Worm (Caenorhabditis elegans): ENCODE data around the gene F09E5.12.

The F09E5.12 gene

DNA sequence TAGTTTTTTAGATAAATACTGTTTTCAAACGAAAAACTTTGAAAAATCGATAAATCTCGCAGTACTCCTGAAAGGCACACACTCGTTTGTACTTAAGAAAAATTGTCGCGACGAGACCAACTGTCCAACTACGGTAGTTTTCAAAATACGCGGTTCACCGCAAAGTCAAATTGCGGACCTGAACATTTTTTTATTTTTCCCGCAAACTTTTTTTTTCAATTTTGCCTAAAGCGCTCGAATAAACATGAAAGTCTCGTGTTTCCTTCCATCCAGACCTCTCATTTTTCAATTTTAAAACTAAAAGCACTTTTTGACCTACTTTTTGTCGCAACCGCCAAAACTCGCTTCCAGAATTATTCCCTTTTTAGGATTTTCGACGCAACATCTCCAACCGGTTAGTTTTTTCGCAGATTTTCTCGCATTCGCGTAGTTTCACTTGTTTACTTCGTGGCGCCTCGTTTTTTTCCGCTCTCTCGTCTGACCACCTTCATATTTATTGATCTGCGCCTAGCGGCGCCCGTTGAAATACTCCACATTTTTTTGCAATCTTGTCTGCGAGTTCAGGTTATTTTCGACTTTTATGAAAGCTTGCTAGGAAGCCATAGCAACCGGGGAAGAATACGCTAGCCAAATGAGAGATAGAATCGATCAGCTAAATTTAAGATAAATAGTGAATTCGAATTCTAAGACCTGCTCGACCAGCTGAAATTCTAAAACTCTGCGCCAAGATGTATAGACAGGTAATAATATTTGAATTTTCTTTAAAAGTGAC is 7.1 kb upstream of the F09E5.12 start, which contains the start of gene prdx-2:
Gene prdx-2, plus strand, starts transcription at position 729 of the 772 bp plus-strand sequence.
- TF ChIP-seq cog-1 (tag; optimal IDR thresholded peaks at IDR 0.05) = no peak
- TF ChIP-seq ref-1 (GFP tag; conservative IDR thresholded peaks at IDR 0.05) = no peak
- TF ChIP-seq T22C8.4 (GFP tag; IDR thresholded peaks at IDR 0.05) = no peak
- TF ChIP-seq tab-1 (GFP tag; IDR thresholded peaks at IDR 0.05) = no peak

ce11 chrII:5374967-5375366 is 4.4 kb upstream of the F09E5.12 start, which contains the start of gene algn-2:
algn-2 (plus strand) TSS chrII:5375267.
- TF ChIP-seq tab-1 (GFP tag; IDR thresholded peaks at IDR 0.05) = no peak
- no peak for TF ChIP-seq cog-1 (tag; optimal IDR thresholded peaks at IDR 0.05)
- no peak for TF ChIP-seq med-1 (GFP tag; optimal IDR thresholded peaks at IDR 0.05; ENCODE audit: insufficient read depth)
- TF ChIP-seq T22C8.4 (GFP tag; IDR thresholded peaks at IDR 0.05) = no peak
- no peak for TF ChIP-seq flt-1 (GFP tag; IDR thresholded peaks at IDR 0.05)

DNA sequence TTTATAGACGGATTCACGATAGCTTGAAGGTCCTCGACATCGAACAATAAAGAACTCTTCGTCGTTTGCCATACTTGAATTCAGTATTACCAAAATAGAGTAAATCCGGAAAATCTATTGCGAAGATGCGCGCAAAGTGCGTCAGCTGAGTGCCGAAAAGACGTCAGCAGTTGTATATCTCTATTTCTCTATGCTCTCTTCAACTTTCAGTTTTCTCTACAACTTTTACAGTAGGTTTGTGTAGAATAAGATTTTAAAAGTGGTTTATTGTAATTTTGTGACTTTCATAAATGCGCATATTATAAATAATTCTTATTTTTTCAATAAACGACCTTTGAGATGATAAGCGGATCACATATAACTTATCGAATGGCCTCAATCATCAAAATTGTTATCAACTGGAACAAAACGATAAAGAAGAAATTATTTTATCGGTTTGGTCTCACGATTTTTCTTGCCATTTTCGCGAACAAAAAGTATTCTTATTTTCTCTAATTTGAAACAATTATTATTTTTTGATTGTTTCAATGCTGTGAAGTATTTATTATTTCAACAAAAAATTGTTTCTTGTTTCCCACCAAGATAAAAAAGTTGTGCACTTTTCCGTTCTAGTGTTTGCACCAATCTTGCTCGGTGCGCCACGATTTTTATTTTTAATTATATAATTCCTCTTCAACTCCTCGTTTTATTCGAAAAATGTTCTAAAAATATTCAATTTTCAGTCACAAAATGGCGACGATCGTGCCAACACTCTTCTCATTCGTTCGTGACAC is 2.9 kb upstream of the F09E5.12 start, which contains the start of the genes agt-2 and F09E5.3:
Gene agt-2, minus strand, starts transcription at position 553 of the 773 bp plus-strand sequence.
Gene F09E5.3, plus strand, starts transcription at position 723 of the 773 bp plus-strand sequence.
- TF ChIP-seq cog-1 (tag; optimal IDR thresholded peaks at IDR 0.05) (peak; percentile 47), ztf-23 (GFP tag; IDR thresholded peaks at IDR 0.05) (peak; percentile 62; the same call in 1 of the 2 replicates), tab-1 (GFP tag; IDR thresholded peaks at IDR 0.05) (no peak), klf-2 (GFP tag; conservative IDR thresholded peaks at IDR 0.05) (no peak), flt-1 (GFP tag; IDR thresholded peaks at IDR 0.05) (peak; percentile 71), ztf-29 (GFP tag; IDR thresholded peaks at IDR 0.05) (0 out of 2 replicates have a peak, but pooled peaks have one; percentile 27), med-1 (GFP tag; optimal IDR thresholded peaks at IDR 0.05; ENCODE audit: insufficient read depth) (no peak), ref-1 (GFP tag; conservative IDR thresholded peaks at IDR 0.05) (no peak), T22C8.4 (GFP tag; IDR thresholded peaks at IDR 0.05) (no peak)

ce11 chrII:5365645-5366044 is 4.9 kb downstream of the F09E5.12 start, which contains the start of gene F09E5.16:
F09E5.16 (minus strand) TSS chrII:5365745.
- no peak for TF ChIP-seq flt-1 (GFP tag; IDR thresholded peaks at IDR 0.05)
- TF ChIP-seq ref-1 (GFP tag; conservative IDR thresholded peaks at IDR 0.05) = no peak
- TF ChIP-seq ztf-23 (GFP tag; IDR thresholded peaks at IDR 0.05) = no peak
- no peak for TF ChIP-seq T22C8.4 (GFP tag; IDR thresholded peaks at IDR 0.05)
- no peak for TF ChIP-seq klf-2 (GFP tag; conservative IDR thresholded peaks at IDR 0.05)
- no peak for TF ChIP-seq ztf-29 (GFP tag; IDR thresholded peaks at IDR 0.05)
- TF ChIP-seq med-1 (GFP tag; optimal IDR thresholded peaks at IDR 0.05; ENCODE audit: insufficient read depth) = no peak
- TF ChIP-seq cog-1 (tag; optimal IDR thresholded peaks at IDR 0.05) = no peak
- no peak for TF ChIP-seq tab-1 (GFP tag; IDR thresholded peaks at IDR 0.05)

DNA sequence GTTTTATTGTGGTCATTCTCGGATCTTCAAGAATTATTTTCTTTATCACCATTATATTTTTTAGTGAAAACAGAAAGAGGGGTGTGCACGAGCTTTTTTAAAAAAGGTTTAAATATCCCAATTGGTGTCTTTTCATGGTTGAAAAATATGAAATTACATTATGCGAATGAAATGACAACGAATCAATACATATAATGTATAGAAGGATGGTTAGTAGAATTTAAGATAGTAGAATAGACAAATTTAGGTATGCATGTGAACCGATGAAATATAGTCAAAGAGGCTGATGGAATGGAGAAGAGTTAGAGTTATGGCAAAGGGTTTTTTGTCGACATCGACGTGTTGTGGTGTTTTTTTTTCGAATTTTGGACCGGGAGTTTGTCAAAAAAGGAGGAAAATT is 6.0 kb downstream of the F09E5.12 start:
- TF ChIP-seq cog-1 (tag; optimal IDR thresholded peaks at IDR 0.05) (no peak), T22C8.4 (GFP tag; IDR thresholded peaks at IDR 0.05) (no peak), ref-1 (GFP tag; conservative IDR thresholded peaks at IDR 0.05) (no peak), ztf-23 (GFP tag; IDR thresholded peaks at IDR 0.05) (no peak), ztf-29 (GFP tag; IDR thresholded peaks at IDR 0.05) (no peak), flt-1 (GFP tag; IDR thresholded peaks at IDR 0.05) (no peak), klf-2 (GFP tag; conservative IDR thresholded peaks at IDR 0.05) (no peak), med-1 (GFP tag; optimal IDR thresholded peaks at IDR 0.05; ENCODE audit: insufficient read depth) (no peak)

ce11 chrII:5359252-5359651 is 11.3 kb downstream of the F09E5.12 start, which contains the start of gene sec-6:
sec-6 (plus strand) TSS chrII:5359552.
- TF ChIP-seq ztf-23 (GFP tag; IDR thresholded peaks at IDR 0.05) (no peak), T22C8.4 (GFP tag; IDR thresholded peaks at IDR 0.05) (no peak), ztf-29 (GFP tag; IDR thresholded peaks at IDR 0.05) (no peak), flt-1 (GFP tag; IDR thresholded peaks at IDR 0.05) (no peak), ref-1 (GFP tag; conservative IDR thresholded peaks at IDR 0.05) (no peak), tab-1 (GFP tag; IDR thresholded peaks at IDR 0.05) (no peak), med-1 (GFP tag; optimal IDR thresholded peaks at IDR 0.05; ENCODE audit: insufficient read depth) (no peak), klf-2 (GFP tag; conservative IDR thresholded peaks at IDR 0.05) (no peak), cog-1 (tag; optimal IDR thresholded peaks at IDR 0.05) (no peak)

- TF ChIP-seq flt-1 (GFP tag; IDR thresholded peaks at IDR 0.05) = peak; percentile 81
- TF ChIP-seq T22C8.4 (GFP tag; IDR thresholded peaks at IDR 0.05) = no peak; the same call in 1 of the 2 replicates
- peak; percentile 10 for TF ChIP-seq med-1 (GFP tag; optimal IDR thresholded peaks at IDR 0.05; ENCODE audit: insufficient read depth)
- TF ChIP-seq ztf-23 (GFP tag; IDR thresholded peaks at IDR 0.05) = peak; percentile 84
- peak; percentile 44 for TF ChIP-seq cog-1 (tag; optimal IDR thresholded peaks at IDR 0.05)
- no peak for TF ChIP-seq ztf-29 (GFP tag; IDR thresholded peaks at IDR 0.05)
- no peak for TF ChIP-seq tab-1 (GFP tag; IDR thresholded peaks at IDR 0.05)
- TF ChIP-seq klf-2 (GFP tag; conservative IDR thresholded peaks at IDR 0.05) = peak; percentile 64; the same call in 1 of the 2 replicates
Observed at ce11 chrII:5358137-5358745, 12.3 kb downstream of the F09E5.12 start, which contains the start of the genes F09E5.11 and bmy-1. F09E5.11 (minus strand) TSS chrII:5358187. bmy-1 (plus strand) TSS chrII:5358695.

DNA sequence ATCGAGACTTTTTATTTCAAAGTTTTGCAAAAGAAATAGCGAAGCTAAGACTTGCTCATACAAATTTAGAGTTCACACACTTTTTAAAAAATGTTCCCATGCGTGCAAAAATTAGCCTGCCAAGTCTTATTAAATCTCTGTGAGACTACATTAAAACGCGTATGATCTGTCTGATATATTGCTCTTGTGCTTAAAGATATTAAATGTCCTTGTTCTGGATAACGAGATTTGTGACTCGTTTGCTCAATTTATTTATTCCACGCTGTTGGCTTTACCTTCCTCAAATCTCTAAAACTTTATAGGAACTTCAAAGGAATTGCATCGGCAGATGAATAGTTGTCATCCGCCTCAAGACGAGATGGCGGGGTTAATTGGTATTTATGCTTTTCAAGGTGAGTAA is 15.2 kb downstream of the F09E5.12 start, which contains the start of gene srg-69:
Gene srg-69, plus strand, starts transcription at position 301 of the 400 bp plus-strand sequence.
- TF ChIP-seq ztf-29 (GFP tag; IDR thresholded peaks at IDR 0.05) = no peak
- TF ChIP-seq med-1 (GFP tag; optimal IDR thresholded peaks at IDR 0.05; ENCODE audit: insufficient read depth) = no peak
- TF ChIP-seq tab-1 (GFP tag; IDR thresholded peaks at IDR 0.05) = no peak
- TF ChIP-seq klf-2 (GFP tag; conservative IDR thresholded peaks at IDR 0.05) = no peak
- TF ChIP-seq ref-1 (GFP tag; conservative IDR thresholded peaks at IDR 0.05) = no peak
- no peak for TF ChIP-seq T22C8.4 (GFP tag; IDR thresholded peaks at IDR 0.05)
